Worm (Caenorhabditis elegans): ENCODE measurements around the gene nrde-1.
A peak's percentile ranks its signal among the peaks of the same experiment; 100 is the strongest.

Gene nrde-1

DNA sequence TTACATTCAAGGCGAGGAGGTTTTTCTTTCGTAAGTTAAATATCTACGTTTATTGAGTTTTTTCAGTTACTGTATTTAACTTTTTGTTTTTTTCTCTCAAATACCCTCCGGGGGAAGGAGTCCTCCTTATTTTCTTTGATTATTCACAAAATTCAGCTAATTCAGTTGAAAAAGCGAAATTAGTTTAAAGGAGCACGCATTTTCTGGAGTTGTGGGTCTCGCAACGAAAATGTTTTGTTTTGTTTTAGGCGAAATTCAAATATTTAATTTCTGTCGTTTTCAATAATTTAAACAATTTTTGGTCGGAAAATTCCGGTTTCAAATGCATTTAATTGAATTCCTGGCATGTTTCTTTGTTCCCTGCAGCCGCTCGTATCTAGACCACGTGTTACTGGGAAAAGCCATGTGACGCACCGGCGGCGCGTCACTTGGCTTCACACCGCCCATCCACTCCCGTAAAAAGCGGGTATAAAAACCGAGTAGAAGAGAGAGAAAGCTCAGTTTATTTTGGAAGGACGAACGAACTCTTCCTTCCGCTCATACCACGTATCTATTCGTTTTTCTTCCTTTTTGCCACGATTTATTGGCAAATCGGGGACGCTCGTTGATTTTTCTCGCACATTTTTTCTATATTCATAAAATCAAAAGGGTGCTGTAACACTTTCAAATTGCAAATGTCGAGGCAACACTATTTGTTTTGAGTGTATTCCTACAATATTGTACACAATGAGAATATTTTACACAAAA is 22.4 kb downstream of the nrde-1 start:
- TF ChIP-seq hlh-8 (tag; optimal IDR thresholded peaks at IDR 0.05) (no peak), ceh-2 (tag; optimal IDR thresholded peaks at IDR 0.05) (no peak), elt-4 (tag; optimal IDR thresholded peaks at IDR 0.05) (no peak), hlh-30 (tag; optimal IDR thresholded peaks at IDR 0.05; ENCODE audit: insufficient read depth) (peak; percentile 69), ceh-31 (tag; optimal IDR thresholded peaks at IDR 0.05) (peak; percentile 6), tbx-7 (tag; optimal IDR thresholded peaks at IDR 0.05) (no peak), hlh-13 (GFP tag; optimal IDR thresholded peaks at IDR 0.05) (no peak), Y22D7AL.16 (tag; optimal IDR thresholded peaks at IDR 0.05) (no peak)

ce11 chrIII:3736302-3736701 is 23.0 kb downstream of the nrde-1 start, which contains the start of gene F34D10.4:
Gene F34D10.4, plus strand, starts transcription at chrIII:3736602.
- TF ChIP-seq ama-1 (optimal IDR thresholded peaks at IDR 0.05) (no peak), fkh-10 (GFP tag; optimal IDR thresholded peaks at IDR 0.05) (no peak), hlh-6 (tag; optimal IDR thresholded peaks at IDR 0.05) (no peak), ceh-18 (tag; optimal IDR thresholded peaks at IDR 0.05) (no peak), ahr-1 (tag; optimal IDR thresholded peaks at IDR 0.05) (no peak), ceh-6 (GFP tag; optimal IDR thresholded peaks at IDR 0.05) (no peak), ceh-45 (GFP tag; IDR thresholded peaks at IDR 0.05) (no peak), hlh-30 (tag; optimal IDR thresholded peaks at IDR 0.05; ENCODE audit: insufficient read depth) (no peak), nhr-232 (tag; optimal IDR thresholded peaks at IDR 0.05) (no peak), ceh-30 (tag; optimal IDR thresholded peaks at IDR 0.05) (no peak), sdc-2 (tag; optimal IDR thresholded peaks at IDR 0.05) (no peak), ceh-2 (tag; optimal IDR thresholded peaks at IDR 0.05) (no peak), ceh-14 (tag; optimal IDR thresholded peaks at IDR 0.05) (no peak), T23F11.4 (GFP tag; optimal IDR thresholded peaks at IDR 0.05) (no peak), ref-2 (tag; optimal IDR thresholded peaks at IDR 0.05) (no peak), elt-4 (tag; optimal IDR thresholded peaks at IDR 0.05) (no peak), K09A11.1 (tag; optimal IDR thresholded peaks at IDR 0.05; ENCODE audit: insufficient read depth) (no peak), unc-86 (tag; optimal IDR thresholded peaks at IDR 0.05) (no peak), ceh-31 (tag; optimal IDR thresholded peaks at IDR 0.05) (no peak)

- TF ChIP-seq nhr-232 (tag; optimal IDR thresholded peaks at IDR 0.05): no peak
- TF ChIP-seq fkh-10 (GFP tag; optimal IDR thresholded peaks at IDR 0.05): no peak
- TF ChIP-seq elt-4 (tag; optimal IDR thresholded peaks at IDR 0.05): no peak
- TF ChIP-seq K02D7.2 (tag; optimal IDR thresholded peaks at IDR 0.05): no peak
- TF ChIP-seq rnt-1 (tag; optimal IDR thresholded peaks at IDR 0.05): no peak
- no peak for TF ChIP-seq tbx-2 (tag; optimal IDR thresholded peaks at IDR 0.05)
- TF ChIP-seq ceh-31 (tag; optimal IDR thresholded peaks at IDR 0.05): no peak
- no peak for TF ChIP-seq unc-3 (GFP tag; conservative IDR thresholded peaks at IDR 0.05)
- TF ChIP-seq unc-3 (tag; optimal IDR thresholded peaks at IDR 0.05): no peak
- TF ChIP-seq eyg-1 (tag; optimal IDR thresholded peaks at IDR 0.05): no peak
- TF ChIP-seq C08G9.2 (tag; optimal IDR thresholded peaks at IDR 0.05): no peak
- no peak for TF ChIP-seq ceh-9 (tag; optimal IDR thresholded peaks at IDR 0.05)
- no peak for TF ChIP-seq pag-3 (tag; optimal IDR thresholded peaks at IDR 0.05; ENCODE audit: borderline replicate concordance)
- TF ChIP-seq ceh-19 (GFP tag; optimal IDR thresholded peaks at IDR 0.05): no peak
- TF ChIP-seq nfya-1 (tag; optimal IDR thresholded peaks at IDR 0.05): no peak
- TF ChIP-seq madf-2 (tag; optimal IDR thresholded peaks at IDR 0.05): no peak
- no peak for TF ChIP-seq lin-11 (tag; optimal IDR thresholded peaks at IDR 0.05)
- TF ChIP-seq zip-5 (tag; optimal IDR thresholded peaks at IDR 0.05): no peak
Observed at ce11 chrIII:3737742-3738141, 24.5 kb downstream of the nrde-1 start.

- no peak for TF ChIP-seq C08G9.2 (tag; optimal IDR thresholded peaks at IDR 0.05)
- no peak for TF ChIP-seq pqm-1 (tag; optimal IDR thresholded peaks at IDR 0.05)
- no peak for TF ChIP-seq nhr-232 (tag; optimal IDR thresholded peaks at IDR 0.05)
- no peak for TF ChIP-seq fkh-10 (GFP tag; optimal IDR thresholded peaks at IDR 0.05)
- no peak for TF ChIP-seq dve-1 (tag; optimal IDR thresholded peaks at IDR 0.05)
- no peak for TF ChIP-seq K02D7.2 (tag; optimal IDR thresholded peaks at IDR 0.05)
Observed at ce11 chrIII:3738331-3738730, 25.1 kb downstream of the nrde-1 start.
